ENCODE assay signal across 5 worm cellular contexts in the genomic region with DNA sequence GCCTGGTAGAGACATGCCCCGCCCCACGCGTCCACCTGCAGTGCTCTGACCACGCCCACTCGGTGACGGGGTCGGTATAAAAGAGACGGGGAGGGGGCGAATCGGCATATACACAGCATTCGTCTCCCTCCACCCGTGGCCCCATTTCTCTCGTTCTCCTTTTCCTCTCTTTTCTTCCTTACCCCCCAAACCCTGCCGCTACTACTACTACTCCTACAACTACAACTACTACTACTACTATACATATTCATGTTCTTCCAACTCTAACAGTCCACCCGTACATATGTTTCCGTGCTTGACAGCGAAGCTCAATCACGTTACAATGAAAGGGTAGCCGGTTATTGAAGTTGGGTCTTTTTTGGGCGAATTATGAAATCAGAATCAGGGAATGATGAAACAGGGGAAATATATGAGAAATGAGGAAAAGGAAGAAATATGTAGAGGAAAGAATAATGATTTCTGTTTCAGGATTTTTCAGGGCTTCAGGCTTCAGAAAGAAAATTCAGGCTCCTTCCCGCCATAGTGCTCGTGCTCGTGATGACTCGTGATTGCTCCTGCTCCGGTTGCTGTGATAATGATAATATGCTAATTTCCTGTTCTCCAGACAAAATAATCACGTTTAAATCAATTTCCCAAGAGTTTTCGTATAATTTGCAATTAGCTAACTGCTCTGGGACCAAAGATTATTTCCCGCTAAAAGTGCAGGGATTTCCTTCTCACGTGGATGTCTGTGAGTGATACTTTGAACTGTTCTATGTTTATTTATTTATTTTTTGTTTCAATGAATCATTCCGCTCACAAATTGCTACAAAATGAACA.
TF ChIP-seq lines count a peak whose summit lies in the region.

No protein-coding gene starts in this region.

TF ChIP-seq in whole organism, L1 larva, 84 proteins besides CTCF, POLR2A, EP300 and RAD21 (continues in another document):
- TF ChIP-seq isw-1 (GFP tag; IDR thresholded peaks at IDR 0.05; lab: Robert Waterston, UW) (no peak; the same call in 1 of the 2 replicates), ceh-63 (GFP tag; optimal IDR thresholded peaks at IDR 0.05; lab: Kevin White, UChicago) (peak; percentile 94), lir-3 (tag; optimal IDR thresholded peaks at IDR 0.05; lab: Kevin White, UChicago; ENCODE audit: poor library complexity) (peak; percentile 64), pax-3 (tag; optimal IDR thresholded peaks at IDR 0.05; lab: Kevin White, UChicago) (peak; percentile 77), vab-15 (tag; optimal IDR thresholded peaks at IDR 0.05; lab: Kevin White, UChicago) (peak; percentile 59), zag-1 (tag; optimal IDR thresholded peaks at IDR 0.05; lab: Kevin White, UChicago) (peak; percentile 70), ces-1 (GFP tag; optimal IDR thresholded peaks at IDR 0.05; lab: Kevin White, UChicago) (no peak), blmp-1 (tag; optimal IDR thresholded peaks at IDR 0.05; lab: Kevin White, UChicago) (peak; percentile 69), C16A3.4 (tag; optimal IDR thresholded peaks at IDR 0.05; lab: Kevin White, UChicago) (peak; percentile 69), dsc-1 (tag; optimal IDR thresholded peaks at IDR 0.05; lab: Kevin White, UChicago) (peak; percentile 81), hlh-17 (GFP tag; optimal IDR thresholded peaks at IDR 0.05; lab: Kevin White, UChicago; ENCODE audit: borderline replicate concordance) (peak; percentile 98), nhr-90 (tag; optimal IDR thresholded peaks at IDR 0.05; lab: Kevin White, UChicago; ENCODE audit: poor library complexity) (peak; percentile 56), unc-30 (tag; optimal IDR thresholded peaks at IDR 0.05; lab: Kevin White, UChicago) (peak; percentile 81), elt-2 (tag; optimal IDR thresholded peaks at IDR 0.05; lab: Kevin White, UChicago) (peak; percentile 38), swsn-7 (tag; optimal IDR thresholded peaks at IDR 0.05; lab: Kevin White, UChicago) (peak; percentile 88)

TF ChIP-seq in whole organism, L3 larva, 47 proteins besides CTCF, POLR2A, EP300 and RAD21 (continues in another document):
- TF ChIP-seq nhr-76 (tag; optimal IDR thresholded peaks at IDR 0.05; lab: Kevin White, UChicago) (peak; percentile 15), ceh-16 (tag; optimal IDR thresholded peaks at IDR 0.05; lab: Kevin White, UChicago) (no peak), ama-1 (optimal IDR thresholded peaks at IDR 0.05; lab: Kevin White, UChicago) (peak; percentile 100), lin-15B (tag; optimal IDR thresholded peaks at IDR 0.05; lab: Kevin White, UChicago) (peak; percentile 71), mdl-1 (tag; optimal IDR thresholded peaks at IDR 0.05; lab: Kevin White, UChicago) (peak; percentile 77), ztf-4 (tag; optimal IDR thresholded peaks at IDR 0.05; lab: Kevin White, UChicago) (peak; percentile 31), nhr-67 (tag; optimal IDR thresholded peaks at IDR 0.05; lab: Kevin White, UChicago) (peak; percentile 64), nhr-43 (tag; optimal IDR thresholded peaks at IDR 0.05; lab: Kevin White, UChicago; ENCODE audit: poor library complexity, severe bottlenecking) (peak; percentile 85), daf-12 (tag; optimal IDR thresholded peaks at IDR 0.05; lab: Kevin White, UChicago) (no peak), elt-2 (tag; optimal IDR thresholded peaks at IDR 0.05; lab: Kevin White, UChicago) (no peak), ceh-82 (tag; optimal IDR thresholded peaks at IDR 0.05; lab: Kevin White, UChicago) (peak; percentile 79), egl-27 (tag; optimal IDR thresholded peaks at IDR 0.05; lab: Kevin White, UChicago) (no peak), nhr-28 (tag; optimal IDR thresholded peaks at IDR 0.05; lab: Kevin White, UChicago) (no peak), fos-1 (tag; optimal IDR thresholded peaks at IDR 0.05; lab: Kevin White, UChicago) (peak; percentile 44), hmg-11 (tag; optimal IDR thresholded peaks at IDR 0.05; lab: Kevin White, UChicago) (peak; percentile 4), elt-1 (tag; optimal IDR thresholded peaks at IDR 0.05; lab: Kevin White, UChicago) (no peak), elt-3 (tag; optimal IDR thresholded peaks at IDR 0.05; lab: Kevin White, UChicago) (peak in 1 of 3 experiments; percentile 39)

TF ChIP-seq in whole organism, early embryonic, 17 proteins besides CTCF, POLR2A, EP300 and RAD21:
- peak; percentile 93 for TF ChIP-seq scrt-1 (GFP tag; IDR thresholded peaks at IDR 0.05; lab: Robert Waterston, UW)
- TF ChIP-seq F13C5.2 (tag; optimal IDR thresholded peaks at IDR 0.05; lab: Kevin White, UChicago) = peak; percentile 99
- peak; percentile 89 for TF ChIP-seq ceh-13 (GFP tag; optimal IDR thresholded peaks at IDR 0.05; lab: Kevin White, UChicago)
- peak; percentile 94 for TF ChIP-seq flt-1 (GFP tag; IDR thresholded peaks at IDR 0.05; lab: Robert Waterston, UW)
- peak; percentile 94 for TF ChIP-seq aly-1 (tag; optimal IDR thresholded peaks at IDR 0.05; lab: Kevin White, UChicago)
- peak; percentile 100 for TF ChIP-seq tra-4 (tag; optimal IDR thresholded peaks at IDR 0.05; lab: Kevin White, UChicago)
- TF ChIP-seq tbx-11 (GFP tag; IDR thresholded peaks at IDR 0.05; lab: Robert Waterston, UW) = peak; percentile 91
- peak; percentile 74 for TF ChIP-seq ets-7 (tag; optimal IDR thresholded peaks at IDR 0.05; lab: Kevin White, UChicago)
- TF ChIP-seq ceh-36 (tag; optimal IDR thresholded peaks at IDR 0.05; lab: Kevin White, UChicago) = peak; percentile 97
- peak; percentile 100 for TF ChIP-seq B0310.2 (tag; optimal IDR thresholded peaks at IDR 0.05; lab: Kevin White, UChicago)
- peak; percentile 94 for TF ChIP-seq pes-1 (GFP tag; IDR thresholded peaks at IDR 0.05; lab: Robert Waterston, UW)
- TF ChIP-seq ama-1 (optimal IDR thresholded peaks at IDR 0.05; lab: Kevin White, UChicago) = peak; percentile 100
- peak; percentile 84 for TF ChIP-seq tbx-37 (GFP tag; conservative IDR thresholded peaks at IDR 0.05; lab: Robert Waterston, UW)
- TF ChIP-seq hmg-4 (GFP tag; optimal IDR thresholded peaks at IDR 0.05; lab: Kevin White, UChicago) = peak; percentile 100
- TF ChIP-seq hnd-1 (tag; optimal IDR thresholded peaks at IDR 0.05; lab: Kevin White, UChicago) = peak; percentile 91
- TF ChIP-seq hmbx-1 (tag; optimal IDR thresholded peaks at IDR 0.05; lab: Kevin White, UChicago) = peak; percentile 96
- peak; percentile 97 for TF ChIP-seq sea-1 (GFP tag; conservative IDR thresholded peaks at IDR 0.05; lab: Robert Waterston, UW)

TF ChIP-seq in whole organism, midembryonic, 9 proteins besides CTCF, POLR2A, EP300 and RAD21:
- TF ChIP-seq med-1 (GFP tag; optimal IDR thresholded peaks at IDR 0.05; lab: Kevin White, UChicago; ENCODE audit: insufficient read depth) (peak; percentile 75), T22C8.4 (GFP tag; IDR thresholded peaks at IDR 0.05; lab: Robert Waterston, UW) (peak; percentile 88), ztf-23 (GFP tag; IDR thresholded peaks at IDR 0.05; lab: Robert Waterston, UW) (peak; percentile 94), klf-2 (GFP tag; conservative IDR thresholded peaks at IDR 0.05; lab: Robert Waterston, UW) (peak; percentile 91), cog-1 (tag; optimal IDR thresholded peaks at IDR 0.05; lab: Kevin White, UChicago) (peak; percentile 99), tab-1 (GFP tag; IDR thresholded peaks at IDR 0.05; lab: Robert Waterston, UW) (peak; percentile 92), ztf-29 (GFP tag; IDR thresholded peaks at IDR 0.05; lab: Robert Waterston, UW) (peak; percentile 93), flt-1 (GFP tag; IDR thresholded peaks at IDR 0.05; lab: Robert Waterston, UW) (peak; percentile 99), ref-1 (GFP tag; conservative IDR thresholded peaks at IDR 0.05; lab: Robert Waterston, UW) (peak; percentile 85)

TF ChIP-seq in whole organism, young adult, 124 proteins besides CTCF, POLR2A, EP300 and RAD21 (continues in another document):
- TF ChIP-seq mel-28 (tag; optimal IDR thresholded peaks at IDR 0.05; lab: Kevin White, UChicago; ENCODE audit: borderline replicate concordance) = peak; percentile 91
- no peak for TF ChIP-seq lsy-27 (tag; optimal IDR thresholded peaks at IDR 0.05; lab: Kevin White, UChicago; ENCODE audit: borderline replicate concordance, insufficient read depth)
- TF ChIP-seq sea-2 (GFP tag; IDR thresholded peaks at IDR 0.05; lab: Robert Waterston, UW) = no peak
- no peak for TF ChIP-seq hmg-20 (GFP tag; IDR thresholded peaks at IDR 0.05; lab: Robert Waterston, UW)
- 0 out of 2 replicates have a peak, but pooled peaks have one; percentile 63 for TF ChIP-seq nhr-120 (GFP tag; IDR thresholded peaks at IDR 0.05; lab: Robert Waterston, UW)
- TF ChIP-seq aptf-2 (GFP tag; conservative IDR thresholded peaks at IDR 0.05; lab: Robert Waterston, UW) = no peak
- TF ChIP-seq zfh-2 (GFP tag; conservative IDR thresholded peaks at IDR 0.05; lab: Robert Waterston, UW) = no peak; the same call in 1 of the 2 replicates
- TF ChIP-seq sptf-2 (GFP tag; optimal IDR thresholded peaks at IDR 0.05; lab: Kevin White, UChicago) = peak; percentile 18
- TF ChIP-seq snpc-3.4 (tag; optimal IDR thresholded peaks at IDR 0.05; lab: Kevin White, UChicago) = no peak
- no peak for TF ChIP-seq Y79H2A.3 (GFP tag; conservative IDR thresholded peaks at IDR 0.05; lab: Robert Waterston, UW)
- TF ChIP-seq hmg-1.2 (GFP tag; IDR thresholded peaks at IDR 0.05; lab: Robert Waterston, UW) = no peak
- TF ChIP-seq repo-1 (tag; optimal IDR thresholded peaks at IDR 0.05; lab: Kevin White, UChicago) = peak; percentile 77
- TF ChIP-seq ceh-58 (GFP tag; IDR thresholded peaks at IDR 0.05; lab: Robert Waterston, UW) = no peak
- no peak for TF ChIP-seq ztf-25 (GFP tag; IDR thresholded peaks at IDR 0.05; lab: Robert Waterston, UW)
- TF ChIP-seq hlh-26 (GFP tag; conservative IDR thresholded peaks at IDR 0.05; lab: Robert Waterston, UW) = 0 out of 2 replicates have a peak, but pooled peaks have one; percentile 35
- TF ChIP-seq F23B12.7 (tag; optimal IDR thresholded peaks at IDR 0.05; lab: Kevin White, UChicago; ENCODE audit: insufficient read depth) = no peak
- TF ChIP-seq ceh-27 (GFP tag; optimal IDR thresholded peaks at IDR 0.05; lab: Kevin White, UChicago) = peak; percentile 44
- no peak; the same call in 1 of the 2 replicates for TF ChIP-seq attf-3 (GFP tag; conservative IDR thresholded peaks at IDR 0.05; lab: Robert Waterston, UW)
- TF ChIP-seq chd-7 (tag; optimal IDR thresholded peaks at IDR 0.05; lab: Kevin White, UChicago) = peak; percentile 75
- no peak for TF ChIP-seq nhr-80 (tag; optimal IDR thresholded peaks at IDR 0.05; lab: Kevin White, UChicago)
- peak; percentile 66 for TF ChIP-seq tbp1 (GFP tag; optimal IDR thresholded peaks at IDR 0.05; lab: Kevin White, UChicago)
- TF ChIP-seq ets-4 (GFP tag; optimal IDR thresholded peaks at IDR 0.05; lab: Kevin White, UChicago) = peak; percentile 21
- no peak; the same call in 1 of the 2 replicates for TF ChIP-seq egl-44 (GFP tag; IDR thresholded peaks at IDR 0.05; lab: Robert Waterston, UW)
- peak; percentile 60 for TF ChIP-seq atf-7 (tag; optimal IDR thresholded peaks at IDR 0.05; lab: Kevin White, UChicago)
- TF ChIP-seq F57A8.1 (GFP tag; optimal IDR thresholded peaks at IDR 0.05; lab: Kevin White, UChicago) = no peak
- TF ChIP-seq nhr-90 (tag; optimal IDR thresholded peaks at IDR 0.05; lab: Kevin White, UChicago) = peak; percentile 18
- no peak for TF ChIP-seq him-1 (tag; optimal IDR thresholded peaks at IDR 0.05; lab: Kevin White, UChicago)

Comparison
In these comparisons a context has a peak if more than half of its experiments do, and no peak if none do; other contexts are left out.
1. Of the 8 proteins assayed by ChIP-seq in both whole organism, young adult and whole organism, L1 larva: peak only in whole organism, young adult: none; only in whole organism, L1 larva: dpl-1, efl-1 and unc-130; in both: ama-1 and nhr-90; in neither: 1; mixed calls (peak in some experiments, not most) for 2.